Worm (Caenorhabditis elegans): ENCODE measurements around the gene F41C3.8.

F41C3.8 gene

DNA sequence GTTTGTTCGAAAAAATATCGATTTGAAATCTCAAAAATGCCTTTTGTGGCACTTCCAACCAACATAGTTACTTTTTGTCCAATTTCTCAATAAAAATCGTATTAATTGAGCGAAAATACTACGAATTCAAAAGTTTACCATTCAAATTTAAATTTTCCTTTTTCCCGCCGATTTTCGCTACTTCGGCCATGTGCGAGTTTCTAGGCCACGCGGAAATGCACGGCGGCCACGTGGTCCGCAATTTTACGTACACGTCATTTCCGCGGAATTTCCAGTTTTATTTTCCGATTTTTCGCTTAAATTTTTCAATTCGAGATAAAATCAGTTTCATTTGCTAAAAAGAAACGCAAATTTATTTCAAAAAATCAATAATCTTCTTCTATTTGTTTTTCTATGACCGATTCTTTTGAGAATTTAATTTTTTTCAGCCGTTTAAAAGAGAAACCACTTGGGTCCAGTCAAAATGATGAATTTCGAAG is 24.2 kb downstream of the F41C3.8 start, which contains the start of gene eas-1:
eas-1 (plus strand) TSS at position 429 of the 479 bp plus-strand sequence.
- TF ChIP-seq sdc-2 (tag; optimal IDR thresholded peaks at IDR 0.05) (peak; percentile 1), pag-3 (tag; optimal IDR thresholded peaks at IDR 0.05; ENCODE audit: borderline replicate concordance) (no peak), syd-9 (tag; optimal IDR thresholded peaks at IDR 0.05) (no peak), tbx-7 (tag; optimal IDR thresholded peaks at IDR 0.05) (peak; percentile 93), odd-2 (tag; optimal IDR thresholded peaks at IDR 0.05) (no peak), zip-5 (tag; optimal IDR thresholded peaks at IDR 0.05) (peak; percentile 74), unc-42 (tag; optimal IDR thresholded peaks at IDR 0.05) (peak; percentile 50), ceh-18 (tag; optimal IDR thresholded peaks at IDR 0.05) (peak; percentile 17), ceh-2 (tag; optimal IDR thresholded peaks at IDR 0.05) (peak; percentile 89), dmd-4 (tag; optimal IDR thresholded peaks at IDR 0.05; ENCODE audit: borderline replicate concordance) (no peak), elt-2 (tag; optimal IDR thresholded peaks at IDR 0.05) (peak; percentile 92), unc-86 (tag; optimal IDR thresholded peaks at IDR 0.05) (peak; percentile 5), hlh-15 (tag; optimal IDR thresholded peaks at IDR 0.05) (peak; percentile 13), tbx-2 (tag; optimal IDR thresholded peaks at IDR 0.05) (peak; percentile 89), ceh-9 (tag; optimal IDR thresholded peaks at IDR 0.05) (no peak), fkh-6 (tag; optimal IDR thresholded peaks at IDR 0.05) (peak; percentile 34), hlh-30 (tag; optimal IDR thresholded peaks at IDR 0.05; ENCODE audit: insufficient read depth) (peak; percentile 83), lim-6 (tag; optimal IDR thresholded peaks at IDR 0.05) (peak; percentile 59), ztf-16 (tag; optimal IDR thresholded peaks at IDR 0.05) (no peak), ttx-3 (tag; optimal IDR thresholded peaks at IDR 0.05) (peak; percentile 9), madf-2 (tag; optimal IDR thresholded peaks at IDR 0.05) (peak; percentile 19), pqm-1 (tag; optimal IDR thresholded peaks at IDR 0.05) (peak; percentile 46), ceh-19 (GFP tag; optimal IDR thresholded peaks at IDR 0.05) (no peak), sox-2 (GFP tag; IDR thresholded peaks at IDR 0.05) (no peak), ceh-31 (tag; optimal IDR thresholded peaks at IDR 0.05) (peak; percentile 96), ceh-34 (tag; optimal IDR thresholded peaks at IDR 0.05) (peak; percentile 24), C38D4.7 (GFP tag; optimal IDR thresholded peaks at IDR 0.05) (no peak), ref-2 (tag; optimal IDR thresholded peaks at IDR 0.05) (peak; percentile 86), pha-2 (tag; optimal IDR thresholded peaks at IDR 0.05) (no peak), ceh-48 (tag; optimal IDR thresholded peaks at IDR 0.05) (no peak), fax-1 (tag; optimal IDR thresholded peaks at IDR 0.05) (no peak), hlh-8 (tag; optimal IDR thresholded peaks at IDR 0.05) (peak; percentile 88), ahr-1 (tag; optimal IDR thresholded peaks at IDR 0.05) (no peak), ceh-14 (tag; optimal IDR thresholded peaks at IDR 0.05) (peak; percentile 65), eyg-1 (tag; optimal IDR thresholded peaks at IDR 0.05) (peak; percentile 64), pha-4 (tag; optimal IDR thresholded peaks at IDR 0.05) (no peak), nfya-1 (tag; optimal IDR thresholded peaks at IDR 0.05) (peak; percentile 48), hlh-13 (GFP tag; optimal IDR thresholded peaks at IDR 0.05) (no peak), pax-1 (tag; optimal IDR thresholded peaks at IDR 0.05) (peak; percentile 8), ets-4 (tag; optimal IDR thresholded peaks at IDR 0.05) (peak; percentile 86), unc-55 (GFP tag; optimal IDR thresholded peaks at IDR 0.05) (peak; percentile 30), fkh-10 (GFP tag; optimal IDR thresholded peaks at IDR 0.05) (no peak), rnt-1 (tag; optimal IDR thresholded peaks at IDR 0.05) (peak; percentile 91), mec-3 (tag; optimal IDR thresholded peaks at IDR 0.05; ENCODE audit: borderline replicate concordance) (peak; percentile 77), hlh-6 (tag; optimal IDR thresholded peaks at IDR 0.05) (no peak), unc-3 (GFP tag; conservative IDR thresholded peaks at IDR 0.05) (no peak), unc-3 (tag; optimal IDR thresholded peaks at IDR 0.05) (peak; percentile 21), F13H6.1 (tag; optimal IDR thresholded peaks at IDR 0.05) (peak; percentile 54), C08G9.2 (tag; optimal IDR thresholded peaks at IDR 0.05) (peak; percentile 98), ceh-22 (tag; optimal IDR thresholded peaks at IDR 0.05) (no peak), ceh-6 (GFP tag; optimal IDR thresholded peaks at IDR 0.05) (peak; percentile 34), ceh-45 (GFP tag; IDR thresholded peaks at IDR 0.05) (no peak)

Measured in whole organism, late embryonic.